Fruit fly (Drosophila melanogaster): ENCODE measurements around the gene CG14451.

The CG14451 gene

dm6 chr3L:22721991-22722390 is at the start of gene CG14451:
Gene CG14451 (minus strand): TSS chr3L:22722091.
- TF ChIP-seq dmrt93B (GFP tag; optimal IDR thresholded peaks at IDR 0.05) (no peak), OdsH (GFP tag; optimal IDR thresholded peaks at IDR 0.05) (no peak), CrebA (GFP tag; optimal IDR thresholded peaks at IDR 0.05; ENCODE audit: borderline replicate concordance) (no peak), Dfd (GFP tag; optimal IDR thresholded peaks at IDR 0.05) (no peak), jim (GFP tag; optimal IDR thresholded peaks at IDR 0.05) (no peak), tai (GFP tag; optimal IDR thresholded peaks at IDR 0.05) (no peak), sage (GFP tag; optimal IDR thresholded peaks at IDR 0.05) (no peak), Sp1 (GFP tag; optimal IDR thresholded peaks at IDR 0.05) (no peak), pan (optimal IDR thresholded peaks at IDR 0.05) (no peak), fru (GFP tag; optimal IDR thresholded peaks at IDR 0.05) (no peak), br (GFP tag; optimal IDR thresholded peaks at IDR 0.05) (no peak), Dif (GFP tag; optimal IDR thresholded peaks at IDR 0.05; ENCODE audit: partially characterized antibody) (no peak), lola (GFP tag; optimal IDR thresholded peaks at IDR 0.05) (no peak), HLH106 (tag; optimal IDR thresholded peaks at IDR 0.05) (no peak), ey (GFP tag; optimal IDR thresholded peaks at IDR 0.05) (no peak)

- TF ChIP-seq pan (optimal IDR thresholded peaks at IDR 0.05), result no peak
- no peak for TF ChIP-seq CG9705 (GFP tag; optimal IDR thresholded peaks at IDR 0.05)
- TF ChIP-seq OdsH (GFP tag; optimal IDR thresholded peaks at IDR 0.05), result no peak
- no peak for TF ChIP-seq ey (GFP tag; optimal IDR thresholded peaks at IDR 0.05)
- no peak for TF ChIP-seq CrebA (GFP tag; optimal IDR thresholded peaks at IDR 0.05; ENCODE audit: borderline replicate concordance)
- TF ChIP-seq Hr83 (GFP tag; optimal IDR thresholded peaks at IDR 0.05; ENCODE audit: poor library complexity, severe bottlenecking), result no peak
- no peak for TF ChIP-seq woc (GFP tag; optimal IDR thresholded peaks at IDR 0.05)
- no peak for TF ChIP-seq psq (GFP tag; optimal IDR thresholded peaks at IDR 0.05)
- TF ChIP-seq dl (GFP tag; optimal IDR thresholded peaks at IDR 0.05; ENCODE audit: insufficient read depth in 1 of 2, partially characterized antibody in 2 of 2), result no peak
- no peak for TF ChIP-seq usp (GFP tag; optimal IDR thresholded peaks at IDR 0.05)
- TF ChIP-seq Hr78 (GFP tag; optimal IDR thresholded peaks at IDR 0.05), result no peak
These were observed 28.1 kb upstream of the CG14451 start for dm6 chr3L:22749987-22750386.

dm6 chr3L:22749147-22749550 is 27.3 kb upstream of the CG14451 start, which contains the start of gene SPoCk:
Gene SPoCk (plus strand): TSS chr3L:22749444.
- TF ChIP-seq Dif (GFP tag; optimal IDR thresholded peaks at IDR 0.05; ENCODE audit: partially characterized antibody), result no peak
- peak; percentile 56 for TF ChIP-seq fru (GFP tag; optimal IDR thresholded peaks at IDR 0.05)
- peak; percentile 19 for TF ChIP-seq Vsx2 (GFP tag; optimal IDR thresholded peaks at IDR 0.05; ENCODE audit: partially characterized antibody)
- TF ChIP-seq Dfd (GFP tag; optimal IDR thresholded peaks at IDR 0.05), result no peak
- no peak for TF ChIP-seq Hnf4 (GFP tag; optimal IDR thresholded peaks at IDR 0.05)
- no peak for TF ChIP-seq Myc (optimal IDR thresholded peaks at IDR 0.05)

dm6 chr3L:22742945-22743582 is 21.2 kb upstream of the CG14451 start:
- TF ChIP-seq rgr (GFP tag; optimal IDR thresholded peaks at IDR 0.05) (peak; percentile 9), dmrt93B (GFP tag; optimal IDR thresholded peaks at IDR 0.05) (no peak), woc (GFP tag; optimal IDR thresholded peaks at IDR 0.05) (peak; percentile 46), GATAd (GFP tag; optimal IDR thresholded peaks at IDR 0.05) (no peak), h (GFP tag; optimal IDR thresholded peaks at IDR 0.05) (peak; percentile 30), CrebA (GFP tag; optimal IDR thresholded peaks at IDR 0.05; ENCODE audit: borderline replicate concordance) (no peak), CG9705 (GFP tag; optimal IDR thresholded peaks at IDR 0.05) (no peak), psq (GFP tag; optimal IDR thresholded peaks at IDR 0.05) (peak; percentile 7), HLH106 (tag; optimal IDR thresholded peaks at IDR 0.05) (no peak), lola (GFP tag; optimal IDR thresholded peaks at IDR 0.05) (no peak)

- TF ChIP-seq sv (GFP tag; optimal IDR thresholded peaks at IDR 0.05) (no peak), lola (GFP tag; optimal IDR thresholded peaks at IDR 0.05) (peak; percentile 2)
These were observed 20.2 kb upstream of the CG14451 start for dm6 chr3L:22742121-22742531.

Measured in whole organism, wandering third instar larva.